Worm (Caenorhabditis elegans) whole organism, late embryonic: ENCODE results near the gene F53B3.3.
A peak's percentile ranks its signal among the peaks of the same experiment; 100 is the strongest.

ENCODE experiments used
- C08G9.2 ChIP-seq: sonication (generic microtip); optimal IDR thresholded peaks from 2 replicates; lab custom pipeline; 2016; ENCODE audit warnings: mild to moderate bottlenecking, missing genetic modification characterization, moderate library complexity, missing compliant biosample characterization
- C38D4.7 ChIP-seq: fragments of 200-800 bp; sonication (Bioruptor generic); optimal IDR thresholded peaks from 2 replicates; lab custom pipeline; 2018; ENCODE audit warnings: mild to moderate bottlenecking, missing genetic modification characterization, moderate library complexity, missing compliant biosample characterization
- F13H6.1 ChIP-seq: sonication (generic microtip); optimal IDR thresholded peaks from 2 replicates; lab custom pipeline; 2016; ENCODE audit warnings: missing genetic modification characterization, missing compliant biosample characterization
- ahr-1 ChIP-seq: sonication (generic microtip); optimal IDR thresholded peaks from 2 replicates; lab custom pipeline; 2016; ENCODE audit warnings: missing genetic modification characterization, missing compliant biosample characterization
- ama-1 ChIP-seq: fragments of 150-350 bp; optimal IDR thresholded peaks from 2 replicates; lab custom pipeline; 2014
- ceh-14 ChIP-seq: sonication (generic microtip); optimal IDR thresholded peaks from 2 replicates; lab custom pipeline; 2016; ENCODE audit warnings: missing genotype, missing genetic modification characterization, missing compliant biosample characterization
- ceh-2 ChIP-seq: sonication (generic microtip); optimal IDR thresholded peaks from 2 replicates; lab custom pipeline; 2016; ENCODE audit warnings: missing genotype, missing genetic modification characterization, missing compliant biosample characterization
- ceh-22 ChIP-seq: sonication (generic microtip); optimal IDR thresholded peaks from 2 replicates; lab custom pipeline; 2017; ENCODE audit warnings: missing biosample characterization, missing genetic modification characterization
- ceh-31 ChIP-seq: sonication (generic microtip); optimal IDR thresholded peaks from 2 replicates; lab custom pipeline; 2016; ENCODE audit warnings: missing genetic modification characterization, missing compliant biosample characterization
- ceh-45 ChIP-seq: fragments of 200-800 bp; sonication (Bioruptor generic); IDR thresholded peaks from 2 replicates; pipeline ENCODE4 v1.3.6; 2022; ENCODE audit warnings: missing genetic modification reagents, missing genetic modification characterization, missing compliant biosample characterization
- ceh-48 ChIP-seq: sonication (generic microtip); optimal IDR thresholded peaks from 2 replicates; lab custom pipeline; 2016; ENCODE audit warnings: missing genetic modification characterization, inconsistent platforms, missing compliant biosample characterization
- ceh-6 ChIP-seq: fragments of 200-800 bp; sonication (Bioruptor generic); optimal IDR thresholded peaks from 2 replicates; lab custom pipeline; 2018; ENCODE audit warnings: mild to moderate bottlenecking, missing genetic modification characterization, missing compliant biosample characterization
- dmd-4 ChIP-seq: sonication (generic microtip); optimal IDR thresholded peaks from 2 replicates; lab custom pipeline; 2016; ENCODE audit warnings: borderline replicate concordance, missing genetic modification characterization, missing compliant biosample characterization
- dve-1 ChIP-seq: sonication (generic microtip); optimal IDR thresholded peaks from 2 replicates; lab custom pipeline; 2017; ENCODE audit warnings: antibody characterized with exemption, mild to moderate bottlenecking, missing genetic modification characterization, missing compliant biosample characterization
- elt-4 ChIP-seq: sonication (generic microtip); optimal IDR thresholded peaks from 2 replicates; lab custom pipeline; 2016; ENCODE audit warnings: missing genetic modification characterization, missing compliant biosample characterization
- fax-1 ChIP-seq: sonication (generic microtip); optimal IDR thresholded peaks from 2 replicates; lab custom pipeline; 2016; ENCODE audit warnings: missing genotype, missing genetic modification characterization, missing compliant biosample characterization
- fkh-10 ChIP-seq: fragments of 150-350 bp; optimal IDR thresholded peaks from 2 replicates; lab custom pipeline; 2014; ENCODE audit warnings: missing biosample characterization, missing genetic modification reagents, missing genetic modification characterization
- fkh-6 ChIP-seq: sonication (generic microtip); optimal IDR thresholded peaks from 2 replicates; lab custom pipeline; 2016; ENCODE audit warnings: missing genetic modification characterization, missing compliant biosample characterization
- gmeb-2 ChIP-seq: sonication (generic microtip); optimal IDR thresholded peaks from 2 replicates; lab custom pipeline; 2016; ENCODE audit warnings: missing genetic modification characterization, inconsistent platforms, missing compliant biosample characterization
- hlh-13 ChIP-seq: fragments of 200-800 bp; sonication (Bioruptor generic); optimal IDR thresholded peaks from 2 replicates; lab custom pipeline; 2018; ENCODE audit warnings: mild to moderate bottlenecking, missing genetic modification characterization, missing compliant biosample characterization
- hlh-15 ChIP-seq: sonication (generic microtip); optimal IDR thresholded peaks from 2 replicates; lab custom pipeline; 2016; ENCODE audit warnings: missing genetic modification characterization, missing compliant biosample characterization
- hlh-30 ChIP-seq: sonication (generic microtip); optimal IDR thresholded peaks from 2 replicates; lab custom pipeline; 2017; ENCODE audit warnings: antibody characterized with exemption, missing genetic modification characterization, missing compliant biosample characterization; ENCODE audit not compliant: insufficient read depth
- lin-11 ChIP-seq: fragments of 200-800 bp; sonication (Bioruptor generic); optimal IDR thresholded peaks from 2 replicates; lab custom pipeline; 2018; ENCODE audit warnings: mild to moderate bottlenecking, missing genetic modification characterization, missing compliant biosample characterization
- madf-2 ChIP-seq: sonication (generic microtip); optimal IDR thresholded peaks from 2 replicates; lab custom pipeline; 2017; ENCODE audit warnings: missing genetic modification characterization, missing compliant biosample characterization
- nfya-1 ChIP-seq: sonication (generic microtip); optimal IDR thresholded peaks from 2 replicates; lab custom pipeline; 2017; ENCODE audit warnings: missing genetic modification characterization, mild to moderate bottlenecking, missing compliant biosample characterization, antibody characterized with exemption, moderate library complexity
- nhr-11 ChIP-seq: fragments of 150-350 bp; optimal IDR thresholded peaks from 2 replicates; lab custom pipeline; 2014; ENCODE audit warnings: missing biosample characterization, missing genetic modification characterization
- odd-2 ChIP-seq: sonication (generic microtip); optimal IDR thresholded peaks from 2 replicates; lab custom pipeline; 2017; ENCODE audit warnings: antibody characterized with exemption, mild to moderate bottlenecking, missing genetic modification characterization, missing compliant biosample characterization
- pag-3 ChIP-seq: sonication (generic microtip); optimal IDR thresholded peaks from 2 replicates; lab custom pipeline; 2016; ENCODE audit warnings: missing compliant biosample characterization, missing genetic modification characterization, borderline replicate concordance
- pat-9 ChIP-seq: fragments of 200-800 bp; sonication (Bioruptor generic); optimal IDR thresholded peaks from 2 replicates; lab custom pipeline; 2018; ENCODE audit warnings: mild to moderate bottlenecking, missing genetic modification characterization, moderate library complexity, missing compliant biosample characterization
- pros-1 ChIP-seq: fragments of 150-350 bp; optimal IDR thresholded peaks from 2 replicates; lab custom pipeline; 2014; ENCODE audit warnings: missing biosample characterization, missing genetic modification reagents, missing genetic modification characterization
- ref-2 ChIP-seq: sonication (generic microtip); optimal IDR thresholded peaks from 2 replicates; lab custom pipeline; 2016; ENCODE audit warnings: missing genetic modification characterization, missing compliant biosample characterization
- sdc-2 ChIP-seq: sonication (generic microtip); optimal IDR thresholded peaks from 2 replicates; lab custom pipeline; 2016; ENCODE audit warnings: missing genotype, missing genetic modification characterization, missing compliant biosample characterization
- sox-2 ChIP-seq: fragments of 200-800 bp; sonication (Bioruptor generic); IDR thresholded peaks from 2 replicates; pipeline ENCODE4 v1.3.6; 2022; ENCODE audit warnings: missing genetic modification reagents, missing genetic modification characterization, missing compliant biosample characterization
- tbx-7 ChIP-seq: sonication (generic microtip); optimal IDR thresholded peaks from 2 replicates; lab custom pipeline; 2016; ENCODE audit warnings: missing genotype, missing genetic modification characterization, missing compliant biosample characterization
- unc-3 ChIP-seq, 2 experiments: fragments of 200-800 bp in 1 of 2; sonication (Bioruptor generic) in 1 of 2; sonication (generic microtip) in 1 of 2; conservative IDR thresholded peaks in 1 of 2; optimal IDR thresholded peaks in 1 of 2; 2 replicates each; pipeline versions ENCODE4 v1.3.6 to Lab custom; 2016 to 2022; ENCODE audit warnings: missing compliant biosample characterization in 2 of 2, missing genetic modification characterization in 2 of 2, missing genetic modification reagents in 1 of 2
- unc-42 ChIP-seq: sonication (generic microtip); optimal IDR thresholded peaks from 2 replicates; lab custom pipeline; 2016; ENCODE audit warnings: missing genotype, missing genetic modification characterization, missing compliant biosample characterization
- unc-55 ChIP-seq: sonication (generic microtip); optimal IDR thresholded peaks from 2 replicates; lab custom pipeline; 2017; ENCODE audit warnings: missing biosample characterization, missing genetic modification reagents, missing genetic modification characterization
- zip-5 ChIP-seq: sonication (generic microtip); optimal IDR thresholded peaks from 2 replicates; lab custom pipeline; 2016; ENCODE audit warnings: missing genetic modification characterization, missing compliant biosample characterization
- ztf-16 ChIP-seq: sonication (generic microtip); optimal IDR thresholded peaks from 2 replicates; lab custom pipeline; 2017; ENCODE audit warnings: missing genetic modification characterization, missing compliant biosample characterization

F53B3.3 gene

ce11 chrX:2827702-2828182 lies 43.2 kb downstream of the F53B3.3 start, which contains the start of gene ssr-2:
Gene ssr-2 (minus strand): TSS chrX:2827752.
- no peak for TF ChIP-seq unc-3 (GFP tag; conservative IDR thresholded peaks at IDR 0.05; lab: Robert Waterston, UW)
- no peak for TF ChIP-seq unc-3 (tag; optimal IDR thresholded peaks at IDR 0.05; lab: Kevin White, UChicago)
- TF ChIP-seq ama-1 (lab: Kevin White, UChicago), result no peak
- no peak for TF ChIP-seq sdc-2 (tag; lab: Kevin White, UChicago)
- no peak for TF ChIP-seq ceh-31 (tag; lab: Kevin White, UChicago)
- no peak for TF ChIP-seq nhr-11 (tag; lab: Kevin White, UChicago)
- TF ChIP-seq fkh-10 (GFP tag; lab: Kevin White, UChicago), result no peak
- no peak for TF ChIP-seq tbx-7
- TF ChIP-seq hlh-30 (tag; lab: Kevin White, UChicago), result no peak
- TF ChIP-seq fax-1 (tag; lab: Kevin White, UChicago), result no peak
- no peak for TF ChIP-seq pag-3
- TF ChIP-seq odd-2 (tag; lab: Kevin White, UChicago), result no peak
- no peak for TF ChIP-seq unc-42
- no peak for TF ChIP-seq ztf-16
- TF ChIP-seq hlh-15, result no peak
- TF ChIP-seq fkh-6 (tag; lab: Kevin White, UChicago), result no peak
- TF ChIP-seq nfya-1 (tag; lab: Kevin White, UChicago), result no peak
- no peak for TF ChIP-seq sox-2
- no peak for TF ChIP-seq ceh-45 (GFP tag; lab: Robert Waterston, UW)
- TF ChIP-seq dmd-4 (tag; lab: Kevin White, UChicago), result no peak
- TF ChIP-seq ceh-6 (GFP tag; lab: Kevin White, UChicago), result no peak

ce11 chrX:2826337-2826736 lies 44.6 kb downstream of the F53B3.3 start:
- TF ChIP-seq hlh-13 (GFP tag; lab: Kevin White, UChicago), result no peak
- peak; percentile 6 for TF ChIP-seq ref-2
- TF ChIP-seq C38D4.7, result no peak

- TF ChIP-seq zip-5 (tag; lab: Kevin White, UChicago) (no peak), C08G9.2 (tag; lab: Kevin White, UChicago) (no peak), ceh-22 (tag; lab: Kevin White, UChicago) (no peak), unc-55 (GFP tag; lab: Kevin White, UChicago) (no peak), ceh-14 (tag; lab: Kevin White, UChicago) (no peak), ceh-6 (GFP tag; lab: Kevin White, UChicago) (no peak), ama-1 (lab: Kevin White, UChicago) (no peak), ceh-2 (tag; lab: Kevin White, UChicago) (no peak), ref-2 (no peak), madf-2 (tag; lab: Kevin White, UChicago) (no peak), F13H6.1 (no peak), ahr-1 (tag; lab: Kevin White, UChicago) (no peak)
These were observed 50.8 kb downstream of the F53B3.3 start, which contains the start of gene tsp-6 for ce11 chrX:2820148-2820547. Gene tsp-6 (plus strand): TSS chrX:2820448.

DNA sequence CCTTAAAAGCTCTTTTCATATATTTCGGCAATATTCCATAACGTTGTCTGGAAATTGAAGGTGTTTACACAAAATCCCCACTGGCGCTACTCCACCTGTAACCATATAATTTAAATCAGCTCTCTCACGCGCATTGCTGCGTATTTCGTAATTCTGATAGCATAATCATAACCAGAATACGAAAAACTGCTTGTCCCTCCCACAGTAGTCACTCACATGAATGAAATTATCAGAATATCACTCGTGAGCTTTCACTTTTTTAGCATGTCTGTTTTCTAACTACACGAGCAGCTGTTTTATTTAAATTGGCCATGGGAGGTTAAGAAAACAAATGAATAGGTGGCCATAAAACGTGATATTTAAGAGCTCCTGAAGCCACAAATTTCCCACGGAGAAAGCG lies 51.2 kb downstream of the F53B3.3 start:
- TF ChIP-seq pat-9 (tag; lab: Kevin White, UChicago) (no peak), sox-2 (no peak), gmeb-2 (tag; lab: Kevin White, UChicago) (no peak), lin-11 (tag; lab: Kevin White, UChicago) (no peak), ahr-1 (tag; lab: Kevin White, UChicago) (no peak), dve-1 (no peak), C08G9.2 (tag; lab: Kevin White, UChicago) (no peak), ceh-48 (no peak), hlh-15 (no peak), madf-2 (tag; lab: Kevin White, UChicago) (no peak), pros-1 (no peak), fkh-6 (tag; lab: Kevin White, UChicago) (no peak), elt-4 (tag; lab: Kevin White, UChicago) (no peak)
